Worm (Caenorhabditis elegans) whole organism, young adult: ENCODE results near the gene riok-3.
A peak's percentile ranks its signal among the peaks of the same experiment; 100 is the strongest.

Source experiments
- Y95B8A.8 ChIP-seq: fragments of 200-800 bp; sonication (Bioruptor generic); IDR thresholded peaks from 2 replicates; pipeline ENCODE4 v1.3.6; 2022; ENCODE audit warnings: missing genetic modification reagents, missing genetic modification characterization, missing compliant biosample characterization
- cebp-2 ChIP-seq: fragments of 200-800 bp; sonication (Bioruptor generic); IDR thresholded peaks from 2 replicates; pipeline ENCODE4 v1.3.6; 2022; ENCODE audit warnings: missing genetic modification characterization, missing compliant biosample characterization
- dpl-1 ChIP-seq: fragments of 150-350 bp; optimal IDR thresholded peaks from 2 replicates; lab custom pipeline; 2014; ENCODE audit warnings: missing biosample characterization, missing genetic modification reagents, missing genetic modification characterization
- fkh-3 ChIP-seq: sonication (generic microtip); optimal IDR thresholded peaks from 2 replicates; lab custom pipeline; 2016; ENCODE audit warnings: mild to moderate bottlenecking, missing genetic modification characterization, missing compliant biosample characterization
- lin-35 ChIP-seq, 3 experiments: fragments of 150-350 bp in 2 of 3; sonication (generic microtip) in 1 of 3; optimal IDR thresholded peaks; 2 replicates each; lab custom pipeline; 2014 to 2018; ENCODE audit warnings: missing biosample characterization in 3 of 3, missing genetic modification characterization in 3 of 3, missing genetic modification reagents in 3 of 3
- madf-6 ChIP-seq: fragments of 200-800 bp; sonication (Bioruptor generic); IDR thresholded peaks from 2 replicates; pipeline ENCODE4 v1.3.6; 2022; ENCODE audit warnings: missing genetic modification reagents, missing genetic modification characterization, missing compliant biosample characterization
- snpc-1.3 ChIP-seq: sonication (generic microtip); optimal IDR thresholded peaks from 2 replicates; lab custom pipeline; 2017; ENCODE audit warnings: missing genetic modification characterization, mild to moderate bottlenecking, missing compliant biosample characterization, antibody characterized with exemption, moderate library complexity, missing genotype, missing genetic modification reagents; ENCODE audit not compliant: insufficient read depth
- snpc-4 ChIP-seq, 5 experiments: fragments of 150-350 bp in 1 of 5; sonication (generic microtip) in 4 of 5; optimal IDR thresholded peaks; 2 replicates each; lab custom pipeline; 2014 to 2018; ENCODE audit warnings: missing genetic modification characterization in 5 of 5, missing biosample characterization in 3 of 5, antibody characterized with exemption in 2 of 5, mild to moderate bottlenecking in 2 of 5, missing compliant biosample characterization in 2 of 5, missing genotype in 2 of 5, moderate library complexity in 2 of 5, missing genetic modification reagents in 1 of 5
- unc-130 ChIP-seq: sonication (generic microtip); optimal IDR thresholded peaks from 2 replicates; lab custom pipeline; 2016; ENCODE audit warnings: missing genetic modification reagents, missing genetic modification characterization, missing compliant biosample characterization

- TF ChIP-seq cebp-2 (GFP tag; lab: Robert Waterston, UW) (no peak), snpc-4 (GFP tag; optimal IDR thresholded peaks at IDR 0.05; lab: Kevin White, UChicago) (no peak), snpc-4 (tag; optimal IDR thresholded peaks at IDR 0.05; lab: Kevin White, UChicago) (peak in 1 of 4 experiments; percentile 11), fkh-3 (tag; lab: Kevin White, UChicago) (no peak), madf-6 (GFP tag; lab: Robert Waterston, UW) (peak; percentile 59; the same call in 1 of the 2 replicates), unc-130 (GFP tag; lab: Kevin White, UChicago) (peak; percentile 43), snpc-1.3 (tag; lab: Kevin White, UChicago) (no peak), Y95B8A.8 (GFP tag; lab: Robert Waterston, UW) (no peak), dpl-1 (GFP tag; lab: Kevin White, UChicago) (no peak), lin-35 (GFP tag; optimal IDR thresholded peaks at IDR 0.05; lab: Kevin White, UChicago) (no peak)
These were observed 27.8 kb upstream of the riok-3 start for ce11 chrIII:9832569-9832968.
